Fruit fly (Drosophila melanogaster): Measurements from ENCODE around the gene CG2924.

- TF ChIP-seq Dbx (GFP tag; IDR thresholded peaks at IDR 0.05) (no peak), Fer1 (GFP tag; optimal IDR thresholded peaks at IDR 0.05) (no peak), CG11504 (tag; optimal IDR thresholded peaks at IDR 0.05) (no peak), so (GFP tag; IDR thresholded peaks at IDR 0.05) (no peak), Max (GFP tag; optimal IDR thresholded peaks at IDR 0.05) (no peak), schlank (tag; optimal IDR thresholded peaks at IDR 0.05) (no peak), bab2 (GFP tag; optimal IDR thresholded peaks at IDR 0.05) (no peak), Jarid2 (GFP tag; optimal IDR thresholded peaks at IDR 0.05) (no peak), Dad (GFP tag; optimal IDR thresholded peaks at IDR 0.05) (no peak), vnd (GFP tag; IDR thresholded peaks at IDR 0.05; ENCODE audit: partially characterized antibody) (no peak), odd (GFP tag; optimal IDR thresholded peaks at IDR 0.05) (no peak), rib (GFP tag; IDR thresholded peaks at IDR 0.05) (no peak)
Measured at dm6 chrX:2305281-2305680, 34.7 kb upstream of the CG2924 start.

All from whole organism, embryonic.